Fruit fly (Drosophila melanogaster) whole organism, embryonic: ENCODE measurements around the gene fliI.

Experiments used
- Adf1 ChIP-seq: fragments of 200-800 bp; sonication (Bioruptor generic); IDR thresholded peaks from 2 replicates; pipeline ENCODE4 v1.3.6; 2022; ENCODE audit warnings: missing biosample characterization, missing genetic modification characterization
- Asciz ChIP-seq: fragments of 200-800 bp; sonication (Bioruptor generic); optimal IDR thresholded peaks from 2 replicates; lab custom pipeline; 2017; ENCODE audit warnings: missing biosample characterization, mild to moderate bottlenecking, missing genetic modification characterization, missing genetic modification reagents
- Atf-2 ChIP-seq: fragments of 200-800 bp; sonication (Bioruptor generic); optimal IDR thresholded peaks from 2 replicates; lab custom pipeline; 2016; ENCODE audit warnings: missing biosample characterization, missing genetic modification characterization
- Atf6 ChIP-seq: fragments of 200-800 bp; sonication (Bioruptor generic); IDR thresholded peaks from 2 replicates; pipeline ENCODE4 v1.3.6; 2022; ENCODE audit warnings: missing biosample characterization, missing genetic modification characterization
- Blimp-1 ChIP-seq: fragments of 200-800 bp; sonication (Bioruptor generic); optimal IDR thresholded peaks from 3 replicates; lab custom pipeline; 2018; ENCODE audit warnings: missing biosample characterization, missing genetic modification characterization, mild to moderate bottlenecking, moderate library complexity, missing genetic modification reagents
- CG10267 ChIP-seq: fragments of 200-800 bp; sonication (Bioruptor generic); optimal IDR thresholded peaks from 2 replicates; lab custom pipeline; 2018; ENCODE audit warnings: missing biosample characterization, mild to moderate bottlenecking, missing genetic modification characterization, moderate library complexity
- CG12071 ChIP-seq: fragments of 200-800 bp; sonication (Bioruptor generic); optimal IDR thresholded peaks from 3 replicates; lab custom pipeline; 2018; ENCODE audit warnings: missing biosample characterization, mild to moderate bottlenecking, missing genetic modification characterization
- CG12744 ChIP-seq: fragments of 200-800 bp; sonication (Bioruptor generic); optimal IDR thresholded peaks from 2 replicates; lab custom pipeline; 2016; ENCODE audit warnings: missing biosample characterization, missing genetic modification characterization
- CG13775 ChIP-seq: fragments of 200-800 bp; sonication (Bioruptor generic); optimal IDR thresholded peaks from 3 replicates; lab custom pipeline; 2017; ENCODE audit warnings: missing biosample characterization, mild to moderate bottlenecking, missing genetic modification characterization
- CG1647 ChIP-seq: fragments of 200-800 bp; sonication (Bioruptor generic); optimal IDR thresholded peaks from 3 replicates; lab custom pipeline; 2016; ENCODE audit warnings: missing biosample characterization, missing genetic modification characterization
- CG17186 ChIP-seq: fragments of 200-800 bp; sonication (Bioruptor generic); optimal IDR thresholded peaks from 3 replicates; lab custom pipeline; 2017; ENCODE audit warnings: missing biosample characterization, missing genetic modification reagents, missing genetic modification characterization
- CG30431 ChIP-seq: fragments of 200-800 bp; sonication (Bioruptor generic); optimal IDR thresholded peaks from 2 replicates; lab custom pipeline; 2017; ENCODE audit warnings: missing biosample characterization, missing genetic modification characterization
- CG31365 ChIP-seq: fragments of 200-800 bp; sonication (Bioruptor generic); optimal IDR thresholded peaks from 2 replicates; lab custom pipeline; 2018; ENCODE audit warnings: missing biosample characterization, mild to moderate bottlenecking, missing genetic modification characterization
- CG31388 ChIP-seq: fragments of 200-800 bp; sonication (Bioruptor generic); optimal IDR thresholded peaks from 2 replicates; lab custom pipeline; 2016; ENCODE audit warnings: missing biosample characterization, missing genetic modification characterization
- CG3995 ChIP-seq: fragments of 200-800 bp; sonication (Bioruptor generic); optimal IDR thresholded peaks from 3 replicates; lab custom pipeline; 2016; ENCODE audit warnings: missing biosample characterization, missing genetic modification characterization
- CG6689 ChIP-seq: fragments of 200-800 bp; sonication (Bioruptor generic); IDR thresholded peaks from 2 replicates; pipeline ENCODE4 v1.3.6; 2022; ENCODE audit warnings: missing biosample characterization, missing genetic modification characterization
- CG6813 ChIP-seq: fragments of 200-800 bp; sonication (Bioruptor generic); optimal IDR thresholded peaks from 2 replicates; lab custom pipeline; 2017; ENCODE audit warnings: missing biosample characterization, missing genetic modification characterization, mild to moderate bottlenecking, moderate library complexity, missing genetic modification reagents
- CG7556 ChIP-seq: fragments of 200-800 bp; sonication (Bioruptor generic); optimal IDR thresholded peaks from 2 replicates; lab custom pipeline; 2017; ENCODE audit warnings: missing biosample characterization, mild to moderate bottlenecking, missing genetic modification characterization
- D19A ChIP-seq: fragments of 200-800 bp; optimal IDR thresholded peaks from 3 replicates; lab custom pipeline; 2019; ENCODE audit warnings: missing biosample characterization, mild to moderate bottlenecking, missing genetic modification characterization, moderate library complexity
- Doc2 ChIP-seq: fragments of 200-800 bp; sonication (Bioruptor generic); IDR thresholded peaks from 2 replicates; pipeline ENCODE4 v1.3.6; 2022; ENCODE audit warnings: missing biosample characterization, missing genetic modification characterization
- Drgx ChIP-seq: fragments of 200-800 bp; sonication (Bioruptor generic); IDR thresholded peaks from 2 replicates; pipeline ENCODE4 v1.3.6; 2022; ENCODE audit warnings: missing biosample characterization, missing genetic modification characterization
- Eip74EF ChIP-seq, 2 experiments: fragments of 200-800 bp in 1 of 2; fragments of >200 bp in 1 of 2; sonication (Bioruptor generic) in 1 of 2; optimal IDR thresholded peaks; 2 replicates each; lab custom pipeline; 2017 to 2019; ENCODE audit warnings: missing biosample characterization in 2 of 2, missing genetic modification characterization in 2 of 2, mild to moderate bottlenecking in 1 of 2, moderate library complexity in 1 of 2
- GATAe ChIP-seq: fragments of 200-800 bp; sonication (Bioruptor generic); conservative IDR thresholded peaks from 2 replicates; pipeline ENCODE4 v1.3.6; 2022; ENCODE audit warnings: missing biosample characterization, missing genetic modification characterization
- HHEX ChIP-seq: fragments of 200-800 bp; sonication (Bioruptor generic); optimal IDR thresholded peaks from 3 replicates; lab custom pipeline; 2017; ENCODE audit warnings: missing biosample characterization, mild to moderate bottlenecking, missing genetic modification characterization, missing genetic modification reagents
- Hand ChIP-seq: fragments of 200-800 bp; sonication (Bioruptor generic); optimal IDR thresholded peaks from 2 replicates; lab custom pipeline; 2017; ENCODE audit warnings: mild to moderate bottlenecking, missing biosample characterization, missing genetic modification reagents, missing genetic modification characterization
- Hr39 ChIP-seq: fragments of >200 bp; optimal IDR thresholded peaks from 2 replicates; lab custom pipeline; 2017
- MESR4 ChIP-seq: fragments of 200-800 bp; sonication (Bioruptor generic); optimal IDR thresholded peaks from 2 replicates; lab custom pipeline; 2018; ENCODE audit warnings: missing biosample characterization, mild to moderate bottlenecking, missing genetic modification characterization, moderate library complexity
- NK7.1 ChIP-seq: fragments of 200-800 bp; sonication (Bioruptor generic); optimal IDR thresholded peaks from 3 replicates; lab custom pipeline; 2016; ENCODE audit warnings: missing biosample characterization, missing genetic modification characterization
- Opbp ChIP-seq: fragments of 200-800 bp; sonication (Bioruptor generic); IDR thresholded peaks from 3 replicates; pipeline ENCODE4 v1.3.6; 2022; ENCODE audit warnings: missing biosample characterization, missing genetic modification characterization; ENCODE audit not compliant: partially characterized antibody
- Six4 ChIP-seq: fragments of 200-800 bp; sonication (Bioruptor generic); optimal IDR thresholded peaks from 2 replicates; lab custom pipeline; 2016; ENCODE audit warnings: missing biosample characterization, missing genetic modification characterization
- Sox100B ChIP-seq: fragments of 200-800 bp; sonication (Bioruptor generic); optimal IDR thresholded peaks from 3 replicates; lab custom pipeline; 2018; ENCODE audit warnings: missing biosample characterization, mild to moderate bottlenecking, missing genetic modification characterization
- Ssrp ChIP-seq: fragments of 200-800 bp; sonication (Bioruptor generic); optimal IDR thresholded peaks from 2 replicates; lab custom pipeline; 2018; ENCODE audit warnings: missing biosample characterization, mild to moderate bottlenecking, missing genetic modification characterization, moderate library complexity
- bab2 ChIP-seq: fragments of 200-800 bp; sonication (Bioruptor generic); optimal IDR thresholded peaks from 2 replicates; lab custom pipeline; 2016; ENCODE audit warnings: missing biosample characterization, missing genetic modification characterization
- bcd ChIP-seq: fragments of 200-800 bp; sonication (Bioruptor generic); optimal IDR thresholded peaks from 2 replicates; lab custom pipeline; 2017; ENCODE audit warnings: missing biosample characterization, mild to moderate bottlenecking, missing genetic modification characterization
- chif ChIP-seq, 2 experiments: fragments of 200-800 bp; sonication (Bioruptor generic); optimal IDR thresholded peaks; 3 replicates each; lab custom pipeline; 2016; ENCODE audit warnings: missing biosample characterization in 2 of 2, missing genetic modification characterization in 2 of 2
- chinmo ChIP-seq: fragments of 200-800 bp; sonication (Bioruptor generic); IDR thresholded peaks from 4 replicates; pipeline ENCODE4 v1.3.6; 2022; ENCODE audit warnings: missing biosample characterization, missing genetic modification characterization; ENCODE audit not compliant: partially characterized antibody
- da ChIP-seq: fragments of 200-800 bp; sonication (Bioruptor generic); optimal IDR thresholded peaks from 2 replicates; lab custom pipeline; 2016; ENCODE audit warnings: missing biosample characterization, missing genetic modification characterization
- dpn ChIP-seq, 2 experiments: fragments of 200-800 bp; sonication (Bioruptor generic); optimal IDR thresholded peaks; 3 replicates each; lab custom pipeline; 2016; ENCODE audit warnings: missing biosample characterization in 2 of 2, missing genetic modification characterization in 2 of 2
- grau ChIP-seq: fragments of 200-800 bp; optimal IDR thresholded peaks from 3 replicates; lab custom pipeline; 2019; ENCODE audit warnings: missing biosample characterization, mild to moderate bottlenecking, missing genetic modification characterization, moderate library complexity
- grn ChIP-seq: fragments of 200-800 bp; sonication (Bioruptor generic); optimal IDR thresholded peaks from 3 replicates; lab custom pipeline; 2017; ENCODE audit warnings: missing biosample characterization, missing genetic modification characterization
- hkb ChIP-seq, 2 experiments: fragments of 200-800 bp in 1 of 2; fragments of >200 bp in 1 of 2; sonication (Bioruptor generic) in 1 of 2; IDR thresholded peaks in 1 of 2; optimal IDR thresholded peaks in 1 of 2; 2 replicates each; pipeline versions ENCODE4 v1.3.6 to Lab custom; 2017 to 2022; ENCODE audit warnings: missing biosample characterization in 1 of 2, missing genetic modification characterization in 1 of 2
- kay ChIP-seq: fragments of 200-800 bp; sonication (Bioruptor generic); optimal IDR thresholded peaks from 2 replicates; lab custom pipeline; 2016; ENCODE audit warnings: missing biosample characterization, missing genetic modification characterization
- lbe ChIP-seq: fragments of 200-800 bp; sonication (Bioruptor generic); optimal IDR thresholded peaks from 2 replicates; lab custom pipeline; 2016; ENCODE audit warnings: missing biosample characterization, mild to moderate bottlenecking, missing genetic modification characterization
- maf-S ChIP-seq: fragments of 200-800 bp; sonication (Bioruptor generic); optimal IDR thresholded peaks from 2 replicates; lab custom pipeline; 2016; ENCODE audit warnings: missing biosample characterization, missing genetic modification characterization
- nau ChIP-seq: fragments of 200-800 bp; sonication (Bioruptor generic); optimal IDR thresholded peaks from 3 replicates; lab custom pipeline; 2017; ENCODE audit warnings: missing biosample characterization, mild to moderate bottlenecking, missing genetic modification characterization, missing genetic modification reagents
- p53 ChIP-seq: fragments of 200-800 bp; sonication (Bioruptor generic); optimal IDR thresholded peaks from 2 replicates; lab custom pipeline; 2016; ENCODE audit warnings: missing biosample characterization, missing genetic modification characterization
- schlank ChIP-seq: fragments of 200-800 bp; sonication (Bioruptor generic); optimal IDR thresholded peaks from 2 replicates; lab custom pipeline; 2018; ENCODE audit warnings: missing biosample characterization, mild to moderate bottlenecking, missing genetic modification characterization
- shn ChIP-seq: fragments of 200-800 bp; sonication (Bioruptor generic); optimal IDR thresholded peaks from 3 replicates; lab custom pipeline; 2016; ENCODE audit warnings: missing biosample characterization, missing genetic modification characterization
- trem ChIP-seq: fragments of 200-800 bp; optimal IDR thresholded peaks from 3 replicates; lab custom pipeline; 2019; ENCODE audit warnings: missing biosample characterization, mild to moderate bottlenecking, missing genetic modification characterization, moderate library complexity
- twi ChIP-seq: fragments of 200-800 bp; optimal IDR thresholded peaks from 2 replicates; lab custom pipeline; 2019; ENCODE audit warnings: missing biosample characterization, mild to moderate bottlenecking, missing genetic modification characterization, moderate library complexity

The fliI gene

dm6 chrX:21349800-21350309 lies 10.3 kb downstream of the fliI start, which contains the start of the genes peng and sol (continued):
- TF ChIP-seq Sox100B (GFP tag; lab: Kevin White, UChicago): no peak
- peak; percentile 68; the same call in 1 of the 2 replicates for TF ChIP-seq Atf6
- peak; percentile 40 for TF ChIP-seq CG1647 (GFP tag; lab: Kevin White, UChicago)
- TF ChIP-seq Adf1 (GFP tag; lab: Robert Waterston, UW): peak; percentile 13; the same call in 1 of the 2 replicates
- peak; percentile 71 for TF ChIP-seq shn (GFP tag; lab: Kevin White, UChicago)
- peak; percentile 50 for TF ChIP-seq twi (tag; lab: Kevin White, UChicago)
- peak; percentile 46 for TF ChIP-seq CG12744
- no peak for TF ChIP-seq MESR4 (GFP tag; lab: Kevin White, UChicago)
- TF ChIP-seq trem (tag; lab: Kevin White, UChicago): peak; percentile 56
- TF ChIP-seq Hr39 (lab: Kevin White, UChicago): no peak
- no peak for TF ChIP-seq p53 (GFP tag; lab: Kevin White, UChicago)
- no peak for TF ChIP-seq Asciz (GFP tag; lab: Kevin White, UChicago)
- TF ChIP-seq CG30431 (GFP tag; lab: Kevin White, UChicago): peak; percentile 56
- peak; percentile 40 for TF ChIP-seq kay
- peak; percentile 63 for TF ChIP-seq hkb (optimal IDR thresholded peaks at IDR 0.05; lab: Kevin White, UChicago)
- TF ChIP-seq hkb (GFP tag; IDR thresholded peaks at IDR 0.05; lab: Robert Waterston, UW): no peak; the same call in 1 of the 2 replicates
- TF ChIP-seq CG31388 (GFP tag; lab: Kevin White, UChicago): peak; percentile 17
- TF ChIP-seq CG12071 (GFP tag; lab: Kevin White, UChicago): no peak
- peak; percentile 31 for TF ChIP-seq lbe (GFP tag; lab: Kevin White, UChicago)
- TF ChIP-seq GATAe: no peak
- TF ChIP-seq grau: peak; percentile 97
- TF ChIP-seq chinmo (GFP tag; lab: Robert Waterston, UW): no peak
- peak; percentile 70 for TF ChIP-seq bcd (GFP tag; lab: Kevin White, UChicago)
- peak; percentile 76 for TF ChIP-seq CG13775
- peak; percentile 75 for TF ChIP-seq HHEX (GFP tag; lab: Kevin White, UChicago)
- peak; percentile 59 for TF ChIP-seq Ssrp (tag; lab: Kevin White, UChicago)
- no peak for TF ChIP-seq Opbp (GFP tag; lab: Robert Waterston, UW)
- peak; percentile 0 for TF ChIP-seq CG17186
- TF ChIP-seq Drgx: peak; percentile 35; the same call in 1 of the 2 replicates
- peak; percentile 72 for TF ChIP-seq Six4 (GFP tag; lab: Kevin White, UChicago)
- TF ChIP-seq da (GFP tag; lab: Kevin White, UChicago): peak; percentile 12
- peak; percentile 47 for TF ChIP-seq schlank (tag; lab: Kevin White, UChicago)
- peak; percentile 57 for TF ChIP-seq Blimp-1
- peak; percentile 54 for TF ChIP-seq CG6689 (GFP tag; lab: Robert Waterston, UW)
- peak; percentile 30 for TF ChIP-seq CG6813 (GFP tag; lab: Kevin White, UChicago)
- no peak for TF ChIP-seq CG31365 (tag; lab: Kevin White, UChicago)
- peak; percentile 32 for TF ChIP-seq NK7.1 (GFP tag; lab: Kevin White, UChicago)
- TF ChIP-seq Hand (GFP tag; lab: Kevin White, UChicago): peak; percentile 52
- TF ChIP-seq D19A (tag; lab: Kevin White, UChicago): peak; percentile 47
- no peak for TF ChIP-seq Doc2 (GFP tag; lab: Robert Waterston, UW)
- TF ChIP-seq CG3995: peak; percentile 6
- no peak for TF ChIP-seq grn (GFP tag; lab: Kevin White, UChicago)
- peak; percentile 78 for TF ChIP-seq bab2 (GFP tag; lab: Kevin White, UChicago)
- TF ChIP-seq nau (GFP tag; lab: Kevin White, UChicago): no peak
- peak; percentile 69 for TF ChIP-seq Atf-2 (GFP tag; lab: Kevin White, UChicago)
- TF ChIP-seq CG10267 (tag; lab: Kevin White, UChicago): peak; percentile 93
- peak; percentile 69 to 81 for TF ChIP-seq dpn (GFP tag; optimal IDR thresholded peaks at IDR 0.05; lab: Kevin White, UChicago)
- peak; percentile 51 for TF ChIP-seq maf-S (GFP tag; lab: Kevin White, UChicago)
- peak; percentile 61 to 74 for TF ChIP-seq chif (GFP tag; optimal IDR thresholded peaks at IDR 0.05; lab: Kevin White, UChicago)
- TF ChIP-seq Eip74EF (GFP tag; optimal IDR thresholded peaks at IDR 0.05; lab: Kevin White, UChicago): no peak
- peak; percentile 65 for TF ChIP-seq CG7556 (GFP tag; lab: Kevin White, UChicago)
